Worm (Caenorhabditis elegans) whole organism, young adult: ENCODE measurements around the gene cpg-4.
A peak's percentile ranks its signal among the peaks of the same experiment; 100 is the strongest.

Source experiments
- B0035.1 ChIP-seq: sonication (generic microtip); optimal IDR thresholded peaks from 2 replicates; lab custom pipeline; 2016; ENCODE audit warnings: missing genetic modification characterization, mild to moderate bottlenecking, missing compliant biosample characterization, missing genotype, missing genetic modification reagents
- B0336.3 ChIP-seq: fragments of 200-800 bp; sonication (Bioruptor generic); IDR thresholded peaks from 2 replicates; pipeline ENCODE4 v1.3.6; 2022; ENCODE audit warnings: missing genetic modification characterization, missing compliant biosample characterization
- C17E4.6 ChIP-seq: fragments of 200-800 bp; sonication (Bioruptor generic); IDR thresholded peaks from 2 replicates; pipeline ENCODE4 v1.3.6; 2022; ENCODE audit warnings: missing genetic modification reagents, missing genetic modification characterization, missing compliant biosample characterization
- F33H1.4 ChIP-seq: fragments of 200-800 bp; sonication (Bioruptor generic); IDR thresholded peaks from 2 replicates; pipeline ENCODE4 v1.3.6; 2022; ENCODE audit warnings: missing genetic modification reagents, missing genetic modification characterization, missing compliant biosample characterization
- F37B4.10 ChIP-seq: fragments of 200-800 bp; sonication (Bioruptor generic); IDR thresholded peaks from 2 replicates; pipeline ENCODE4 v1.3.6; 2022; ENCODE audit warnings: missing genetic modification characterization, missing compliant biosample characterization
- F52B5.7 ChIP-seq: sonication (generic microtip); optimal IDR thresholded peaks from 2 replicates; lab custom pipeline; 2016; ENCODE audit warnings: mild to moderate bottlenecking, missing genetic modification characterization, missing compliant biosample characterization
- K12H6.12 ChIP-seq: fragments of 200-800 bp; sonication (Bioruptor generic); optimal IDR thresholded peaks from 2 replicates; lab custom pipeline; 2018; ENCODE audit warnings: mild to moderate bottlenecking, missing genetic modification characterization, missing compliant biosample characterization
- Y53G8AR.9 ChIP-seq: fragments of 200-800 bp; sonication (Bioruptor generic); conservative IDR thresholded peaks from 2 replicates; pipeline ENCODE4 v1.3.6; 2022; ENCODE audit warnings: missing genetic modification reagents, missing genetic modification characterization, missing compliant biosample characterization
- Y56A3A.18 ChIP-seq: fragments of 200-800 bp; sonication (Bioruptor generic); IDR thresholded peaks from 2 replicates; pipeline ENCODE4 v1.3.6; 2022; ENCODE audit warnings: missing genetic modification reagents, missing genetic modification characterization, missing compliant biosample characterization
- ZK185.1 ChIP-seq: sonication (generic microtip); optimal IDR thresholded peaks from 2 replicates; lab custom pipeline; 2016; ENCODE audit warnings: mild to moderate bottlenecking, missing genetic modification characterization, missing compliant biosample characterization; ENCODE audit not compliant: poor library complexity, severe bottlenecking
- akir-1 ChIP-seq: fragments of 200-800 bp; sonication (Bioruptor generic); optimal IDR thresholded peaks from 2 replicates; lab custom pipeline; 2018; ENCODE audit warnings: mild to moderate bottlenecking, missing genetic modification characterization, moderate library complexity, missing compliant biosample characterization
- attf-5 ChIP-seq: fragments of 200-800 bp; sonication (Bioruptor generic); optimal IDR thresholded peaks from 2 replicates; lab custom pipeline; 2018; ENCODE audit warnings: mild to moderate bottlenecking, missing genetic modification characterization, missing compliant biosample characterization
- cebp-1 ChIP-seq, 2 experiments: fragments of 200-800 bp in 1 of 2; sonication (Bioruptor generic) in 1 of 2; sonication (generic microtip) in 1 of 2; IDR thresholded peaks in 1 of 2; optimal IDR thresholded peaks in 1 of 2; 2 replicates each; pipeline versions ENCODE4 v1.3.6 to Lab custom; 2017 to 2022; ENCODE audit warnings: missing compliant biosample characterization in 2 of 2, missing genetic modification characterization in 2 of 2, mild to moderate bottlenecking in 1 of 2, missing genetic modification reagents in 1 of 2, moderate library complexity in 1 of 2
- cebp-2 ChIP-seq: fragments of 200-800 bp; sonication (Bioruptor generic); IDR thresholded peaks from 2 replicates; pipeline ENCODE4 v1.3.6; 2022; ENCODE audit warnings: missing genetic modification characterization, missing compliant biosample characterization
- ceh-40 ChIP-seq: fragments of 200-800 bp; sonication (Bioruptor generic); IDR thresholded peaks from 2 replicates; pipeline ENCODE4 v1.3.6; 2022; ENCODE audit warnings: missing genetic modification characterization, missing compliant biosample characterization
- die-1 ChIP-seq: sonication (generic microtip); optimal IDR thresholded peaks from 2 replicates; lab custom pipeline; 2016; ENCODE audit warnings: missing genotype, mild to moderate bottlenecking, missing genetic modification characterization, missing compliant biosample characterization
- dox-1 ChIP-seq: fragments of 200-800 bp; sonication (Bioruptor generic); IDR thresholded peaks from 2 replicates; pipeline ENCODE4 v1.3.6; 2022; ENCODE audit warnings: missing genetic modification reagents, missing genetic modification characterization, missing compliant biosample characterization
- dpl-1 ChIP-seq: fragments of 150-350 bp; optimal IDR thresholded peaks from 2 replicates; lab custom pipeline; 2014; ENCODE audit warnings: missing biosample characterization, missing genetic modification reagents, missing genetic modification characterization
- ekl-4 ChIP-seq: fragments of 200-800 bp; sonication (Bioruptor generic); IDR thresholded peaks from 2 replicates; pipeline ENCODE4 v1.3.6; 2022; ENCODE audit warnings: missing genetic modification reagents, missing genetic modification characterization, missing compliant biosample characterization
- him-1 ChIP-seq: sonication (generic microtip); optimal IDR thresholded peaks from 2 replicates; lab custom pipeline; 2016; ENCODE audit warnings: missing genotype, missing genetic modification reagents, missing genetic modification characterization, missing compliant biosample characterization
- hmg-1.2 ChIP-seq: fragments of 200-800 bp; sonication (Bioruptor generic); IDR thresholded peaks from 2 replicates; pipeline ENCODE4 v1.3.6; 2022; ENCODE audit warnings: missing genetic modification reagents, missing genetic modification characterization, missing compliant biosample characterization
- lin-40 ChIP-seq: sonication (generic microtip); optimal IDR thresholded peaks from 2 replicates; lab custom pipeline; 2016; ENCODE audit warnings: missing genetic modification characterization, mild to moderate bottlenecking, missing compliant biosample characterization, missing genotype, missing genetic modification reagents
- lin-54 ChIP-seq: fragments of 200-800 bp; sonication (Bioruptor generic); optimal IDR thresholded peaks from 2 replicates; lab custom pipeline; 2018; ENCODE audit warnings: mild to moderate bottlenecking, missing genetic modification characterization, missing compliant biosample characterization
- lir-1 ChIP-seq: fragments of 200-800 bp; sonication (Bioruptor generic); conservative IDR thresholded peaks from 2 replicates; pipeline ENCODE4 v1.3.6; 2022; ENCODE audit warnings: missing genetic modification reagents, missing genetic modification characterization, missing compliant biosample characterization
- lsy-27 ChIP-seq: sonication (generic microtip); optimal IDR thresholded peaks from 2 replicates; lab custom pipeline; 2017; ENCODE audit warnings: missing genetic modification characterization, mild to moderate bottlenecking, missing compliant biosample characterization, antibody characterized with exemption, missing genotype, borderline replicate concordance; ENCODE audit not compliant: insufficient read depth
- madf-6 ChIP-seq: fragments of 200-800 bp; sonication (Bioruptor generic); IDR thresholded peaks from 2 replicates; pipeline ENCODE4 v1.3.6; 2022; ENCODE audit warnings: missing genetic modification reagents, missing genetic modification characterization, missing compliant biosample characterization
- madf-8 ChIP-seq: fragments of 200-800 bp; sonication (Bioruptor generic); conservative IDR thresholded peaks from 2 replicates; pipeline ENCODE4 v1.3.6; 2022; ENCODE audit warnings: missing genetic modification reagents, missing genetic modification characterization, missing compliant biosample characterization
- nfya-2 ChIP-seq: fragments of 200-800 bp; sonication (Bioruptor generic); IDR thresholded peaks from 2 replicates; pipeline ENCODE4 v1.3.6; 2022; ENCODE audit warnings: missing genetic modification reagents, missing genetic modification characterization, missing compliant biosample characterization
- nhr-179 ChIP-seq: sonication (generic microtip); optimal IDR thresholded peaks from 2 replicates; lab custom pipeline; 2016; ENCODE audit warnings: mild to moderate bottlenecking, missing genetic modification characterization, missing compliant biosample characterization
- nhr-80 ChIP-seq: sonication (generic microtip); optimal IDR thresholded peaks from 2 replicates; lab custom pipeline; 2016; ENCODE audit warnings: missing genetic modification characterization, missing compliant biosample characterization
- pha-4 ChIP-seq: fragments of 150-350 bp; sonication (generic microtip); optimal IDR thresholded peaks from 2 replicates; lab custom pipeline; 2014; ENCODE audit warnings: missing biosample characterization, missing genetic modification reagents, missing genetic modification characterization
- repo-1 ChIP-seq: sonication (generic microtip); optimal IDR thresholded peaks from 2 replicates; lab custom pipeline; 2017; ENCODE audit warnings: mild to moderate bottlenecking, missing genetic modification characterization, missing compliant biosample characterization
- rpc-1 ChIP-seq, 2 experiments: fragments of 150-350 bp in 1 of 2; sonication (generic microtip) in 1 of 2; optimal IDR thresholded peaks; 2 replicates each; lab custom pipeline; 2014 to 2018; ENCODE audit warnings: missing biosample characterization in 1 of 2, missing genetic modification characterization in 1 of 2, missing genetic modification reagents in 1 of 2, missing genotype in 1 of 2
- sdz-38 ChIP-seq: sonication (generic microtip); optimal IDR thresholded peaks from 2 replicates; lab custom pipeline; 2016; ENCODE audit warnings: missing genotype, missing genetic modification characterization, missing compliant biosample characterization
- sea-2 ChIP-seq: fragments of 200-800 bp; sonication (Bioruptor generic); IDR thresholded peaks from 2 replicates; pipeline ENCODE4 v1.3.6; 2022; ENCODE audit warnings: missing genetic modification characterization, missing compliant biosample characterization
- snpc-4 ChIP-seq, 5 experiments: fragments of 150-350 bp in 1 of 5; sonication (generic microtip) in 4 of 5; optimal IDR thresholded peaks; 2 replicates each; lab custom pipeline; 2014 to 2018; ENCODE audit warnings: missing genetic modification characterization in 5 of 5, missing biosample characterization in 3 of 5, antibody characterized with exemption in 2 of 5, mild to moderate bottlenecking in 2 of 5, missing compliant biosample characterization in 2 of 5, missing genotype in 2 of 5, moderate library complexity in 2 of 5, missing genetic modification reagents in 1 of 5
- somi-1 ChIP-seq: fragments of 200-800 bp; sonication (Bioruptor generic); optimal IDR thresholded peaks from 2 replicates; lab custom pipeline; 2018; ENCODE audit warnings: mild to moderate bottlenecking, missing genetic modification characterization, missing compliant biosample characterization
- unc-62 ChIP-seq: fragments of 150-350 bp; optimal IDR thresholded peaks from 2 replicates; lab custom pipeline; 2014; ENCODE audit warnings: missing biosample characterization, missing genetic modification reagents, missing genetic modification characterization
- zfh-2 ChIP-seq: fragments of 200-800 bp; sonication (Bioruptor generic); conservative IDR thresholded peaks from 2 replicates; pipeline ENCODE4 v1.3.6; 2022; ENCODE audit warnings: missing genetic modification reagents, missing genetic modification characterization, missing compliant biosample characterization
- zim-3 ChIP-seq: sonication (generic microtip); optimal IDR thresholded peaks from 2 replicates; lab custom pipeline; 2017; ENCODE audit warnings: mild to moderate bottlenecking, missing genetic modification characterization, moderate library complexity, missing compliant biosample characterization
- ztf-26 ChIP-seq: sonication (generic microtip); optimal IDR thresholded peaks from 2 replicates; lab custom pipeline; 2017; ENCODE audit warnings: missing genetic modification characterization, missing compliant biosample characterization
- ztf-3 ChIP-seq: fragments of 200-800 bp; sonication (Bioruptor generic); optimal IDR thresholded peaks from 2 replicates; lab custom pipeline; 2018; ENCODE audit warnings: mild to moderate bottlenecking, missing genetic modification characterization, missing compliant biosample characterization

The cpg-4 gene

ce11 chrV:6000368-6000802 lies 4.2 kb downstream of the cpg-4 start (continued):
- TF ChIP-seq dpl-1 (GFP tag; lab: Kevin White, UChicago) (no peak), madf-6 (GFP tag; lab: Robert Waterston, UW) (peak; percentile 43; the same call in 1 of the 2 replicates), F37B4.10 (GFP tag; lab: Robert Waterston, UW) (peak; percentile 89; the same call in 1 of the 2 replicates), sdz-38 (tag; lab: Kevin White, UChicago) (no peak), nhr-80 (tag; lab: Kevin White, UChicago) (peak; percentile 97), F33H1.4 (GFP tag; lab: Robert Waterston, UW) (no peak), ZK185.1 (tag; lab: Kevin White, UChicago) (peak; percentile 78), Y56A3A.18 (GFP tag; lab: Robert Waterston, UW) (peak; percentile 89; the same call in 1 of the 2 replicates), B0035.1 (tag; lab: Kevin White, UChicago) (peak; percentile 13), attf-5 (GFP tag; lab: Kevin White, UChicago) (peak; percentile 93), ceh-40 (GFP tag; lab: Robert Waterston, UW) (no peak), cebp-2 (0 out of 2 replicates have a peak, but pooled peaks have one; percentile 73), ekl-4 (GFP tag; lab: Robert Waterston, UW) (peak; percentile 82), snpc-4 (GFP tag; optimal IDR thresholded peaks at IDR 0.05; lab: Kevin White, UChicago) (peak; percentile 46), snpc-4 (tag; optimal IDR thresholded peaks at IDR 0.05; lab: Kevin White, UChicago) (peak in 3 of 4 experiments; percentile 50 to 69 (median 69)), cebp-1 (GFP tag; IDR thresholded peaks at IDR 0.05; lab: Robert Waterston, UW) (peak; percentile 26; the same call in 1 of the 2 replicates), cebp-1 (tag; optimal IDR thresholded peaks at IDR 0.05; lab: Kevin White, UChicago) (peak; percentile 91), nfya-2 (no peak), B0336.3 (peak; percentile 93), Y53G8AR.9 (peak; percentile 74; the same call in 1 of the 2 replicates), rpc-1 (optimal IDR thresholded peaks at IDR 0.05; lab: Kevin White, UChicago) (no peak), rpc-1 (tag; optimal IDR thresholded peaks at IDR 0.05; lab: Kevin White, UChicago) (no peak), ztf-26 (peak; percentile 92), die-1 (peak; percentile 62)

- TF ChIP-seq lin-54 (no peak), hmg-1.2 (GFP tag; lab: Robert Waterston, UW) (no peak), K12H6.12 (tag; lab: Kevin White, UChicago) (no peak), akir-1 (no peak), lin-40 (tag; lab: Kevin White, UChicago) (no peak), him-1 (tag; lab: Kevin White, UChicago) (no peak), attf-5 (GFP tag; lab: Kevin White, UChicago) (no peak), repo-1 (tag; lab: Kevin White, UChicago) (no peak), C17E4.6 (GFP tag; lab: Robert Waterston, UW) (no peak)
Measured at ce11 chrV:6003301-6003700, 7.1 kb downstream of the cpg-4 start, which contains the start of gene fos-1. TSS of gene fos-1 (plus strand) at chrV:6003601.

- no peak for TF ChIP-seq lir-1 (GFP tag; lab: Robert Waterston, UW)
- no peak for TF ChIP-seq attf-5 (GFP tag; lab: Kevin White, UChicago)
- peak; percentile 63; the same call in 1 of the 2 replicates for TF ChIP-seq zfh-2 (GFP tag; lab: Robert Waterston, UW)
Measured at ce11 chrV:6007927-6008326, 11.7 kb downstream of the cpg-4 start.

- TF ChIP-seq repo-1 (tag; lab: Kevin White, UChicago): no peak
- TF ChIP-seq madf-8: no peak
- TF ChIP-seq ztf-3 (GFP tag; lab: Kevin White, UChicago): no peak
- no peak for TF ChIP-seq sea-2 (GFP tag; lab: Robert Waterston, UW)
- TF ChIP-seq F52B5.7: no peak
- TF ChIP-seq lsy-27 (tag; lab: Kevin White, UChicago): no peak
- no peak for TF ChIP-seq unc-62
- no peak for TF ChIP-seq somi-1
- no peak for TF ChIP-seq ceh-40 (GFP tag; lab: Robert Waterston, UW)
- no peak for TF ChIP-seq dox-1
- TF ChIP-seq pha-4 (tag; lab: Kevin White, UChicago): no peak
- no peak for TF ChIP-seq nhr-179
- no peak for TF ChIP-seq K12H6.12 (tag; lab: Kevin White, UChicago)
- TF ChIP-seq zim-3 (tag; lab: Kevin White, UChicago): no peak
Measured at ce11 chrV:6010642-6011041, 14.4 kb downstream of the cpg-4 start.
